Worm (Caenorhabditis elegans) whole organism, L4/young adult: ENCODE measurements around the gene F35G2.5.

Experiments
- W03F9.2 ChIP-seq: fragments of 150-350 bp; optimal IDR thresholded peaks from 2 replicates; lab custom pipeline; 2014; ENCODE audit warnings: missing biosample characterization, missing genetic modification characterization
- dao-5 ChIP-seq: sonication (generic microtip); optimal IDR thresholded peaks from 2 replicates; lab custom pipeline; 2016; ENCODE audit warnings: missing genotype, missing genetic modification characterization, moderate library complexity, missing compliant biosample characterization
- him-1 ChIP-seq: sonication (generic microtip); optimal IDR thresholded peaks from 2 replicates; lab custom pipeline; 2016; ENCODE audit warnings: missing genotype, missing genetic modification reagents, missing genetic modification characterization, missing compliant biosample characterization

The F35G2.5 gene

DNA sequence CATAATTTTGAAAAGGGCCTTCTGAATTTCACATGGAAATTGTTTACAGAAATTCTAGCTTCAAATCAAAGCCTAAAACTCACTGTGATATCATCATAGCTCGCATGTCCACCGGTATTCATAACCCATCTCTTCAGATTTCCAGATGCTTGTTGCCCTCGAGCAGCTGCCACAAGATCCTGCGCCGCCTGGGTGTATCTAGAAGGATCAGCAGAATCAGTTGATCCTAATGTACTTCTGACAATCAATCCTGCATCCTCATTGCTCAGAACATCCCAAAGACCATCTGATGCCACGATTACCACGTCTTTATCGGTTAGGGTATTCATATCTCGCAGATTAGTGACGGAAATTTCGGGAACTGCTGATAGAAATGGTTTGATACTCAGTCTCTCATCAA lies 46.5 kb downstream of the F35G2.5 start:
- no peak for TF ChIP-seq dao-5 (tag; lab: Kevin White, UChicago)

DNA sequence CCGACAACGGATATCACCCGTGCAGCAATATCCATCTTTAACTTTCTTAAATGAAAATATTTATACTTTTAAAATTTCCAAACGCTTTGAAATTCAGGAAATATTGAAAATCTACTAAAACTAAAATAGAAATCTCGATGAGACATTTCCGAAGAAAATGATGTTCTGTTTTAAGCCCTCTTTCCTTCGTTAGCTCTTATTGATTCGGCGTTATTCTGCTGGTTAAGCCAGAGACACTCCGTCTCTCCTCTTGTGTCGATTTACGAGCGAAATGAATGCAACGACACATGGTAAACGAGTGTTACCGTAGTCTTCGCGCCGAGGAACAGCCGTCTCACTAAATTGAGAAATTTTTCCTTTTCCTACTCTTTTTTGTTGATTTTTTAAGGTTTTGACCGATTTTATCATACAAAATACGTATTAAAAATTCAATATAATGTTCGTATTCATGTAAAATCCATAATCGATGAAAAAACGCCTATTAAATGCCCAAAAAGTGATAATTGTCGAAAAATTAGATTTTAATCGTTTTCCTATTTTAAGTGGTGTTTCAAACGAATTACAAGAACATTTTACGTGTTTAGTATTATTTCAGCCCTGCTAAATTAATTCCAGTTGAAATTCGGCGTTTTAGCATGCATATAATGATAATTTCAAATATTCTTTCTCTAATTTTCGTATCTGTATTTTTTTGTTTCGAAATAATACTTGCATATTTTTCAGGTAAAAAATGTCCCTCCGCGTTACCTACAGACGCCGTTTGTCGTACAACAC lies 49.0 kb downstream of the F35G2.5 start, which contains the start of the genes ppm-1.H and rpl-34:
Gene ppm-1.H, minus strand, starts transcription at position 51 of the 774 bp plus-strand sequence.
Gene rpl-34, plus strand, starts transcription at position 724 of the 774 bp plus-strand sequence.
- TF ChIP-seq him-1 (tag; lab: Kevin White, UChicago): no peak
- peak; percentile 61 for TF ChIP-seq W03F9.2
- TF ChIP-seq dao-5 (tag; lab: Kevin White, UChicago): no peak

DNA sequence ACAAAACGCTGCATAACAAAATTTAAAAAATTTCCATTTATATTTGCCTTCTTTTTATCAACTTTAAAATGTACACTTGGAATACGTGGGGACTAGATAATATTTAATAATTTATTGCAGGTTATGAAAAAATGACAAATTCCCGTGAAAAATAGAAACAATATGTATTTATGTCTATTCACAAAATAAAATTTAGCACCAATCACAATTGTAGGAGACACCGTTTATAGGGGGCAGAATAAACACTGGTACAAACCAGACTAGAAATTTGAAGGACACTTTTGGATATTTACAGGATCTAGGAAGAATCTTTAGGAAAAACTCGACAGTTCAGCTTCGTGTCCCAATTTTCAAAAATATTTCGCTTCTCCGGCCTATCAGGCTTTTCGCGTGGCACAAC lies 51.0 kb downstream of the F35G2.5 start, which contains the start of gene C42C1.3:
Gene C42C1.3, minus strand, starts transcription at position 101 of the 400 bp plus-strand sequence.
- TF ChIP-seq W03F9.2 (no peak), dao-5 (tag; lab: Kevin White, UChicago) (no peak), him-1 (tag; lab: Kevin White, UChicago) (no peak)
